Worm (Caenorhabditis elegans) whole organism, L1 larva: ENCODE data around the gene K09F6.11.

ENCODE experiments used
- C16A3.4 ChIP-seq: fragments of 150-350 bp; optimal IDR thresholded peaks from 2 replicates; lab custom pipeline; 2014; ENCODE audit warnings: missing biosample characterization, missing genetic modification characterization
- ama-1 ChIP-seq: fragments of 150-350 bp; optimal IDR thresholded peaks from 2 replicates; lab custom pipeline; 2014
- blmp-1 ChIP-seq: fragments of 150-350 bp; optimal IDR thresholded peaks from 2 replicates; lab custom pipeline; 2014; ENCODE audit warnings: missing biosample characterization, missing genetic modification characterization
- dpl-1 ChIP-seq, 3 experiments: fragments of 150-350 bp in 2 of 3; sonication (generic microtip) in 1 of 3; optimal IDR thresholded peaks; 2 replicates each; lab custom pipeline; 2014 to 2017; ENCODE audit warnings: missing biosample characterization in 3 of 3, missing genetic modification characterization in 3 of 3, missing genetic modification reagents in 3 of 3
- elt-3 ChIP-seq, 6 experiments: fragments of 150-350 bp in 1 of 6; sonication (generic microtip); optimal IDR thresholded peaks; 2 replicates each; lab custom pipeline; 2017 to 2018; ENCODE audit warnings: missing biosample characterization in 6 of 6, missing genetic modification characterization in 6 of 6, inconsistent platforms in 1 of 6
- fos-1 ChIP-seq: fragments of 150-350 bp; optimal IDR thresholded peaks from 2 replicates; lab custom pipeline; 2014; ENCODE audit warnings: missing biosample characterization, missing genetic modification characterization
- irx-1 ChIP-seq: sonication (generic microtip); optimal IDR thresholded peaks from 2 replicates; lab custom pipeline; 2016; ENCODE audit warnings: missing genetic modification characterization, missing compliant biosample characterization
- nhr-237 ChIP-seq: fragments of 150-350 bp; optimal IDR thresholded peaks from 2 replicates; lab custom pipeline; 2014; ENCODE audit warnings: missing biosample characterization, missing genetic modification characterization
- nhr-77 ChIP-seq: fragments of 150-350 bp; optimal IDR thresholded peaks from 2 replicates; lab custom pipeline; 2014; ENCODE audit warnings: missing biosample characterization, missing genetic modification characterization
- sox-4 ChIP-seq: sonication (generic microtip); optimal IDR thresholded peaks from 2 replicates; lab custom pipeline; 2016; ENCODE audit warnings: missing genetic modification characterization, missing compliant biosample characterization
- unc-130 ChIP-seq: fragments of 150-350 bp; optimal IDR thresholded peaks from 2 replicates; lab custom pipeline; 2017; ENCODE audit warnings: missing biosample characterization, missing genetic modification characterization, inconsistent platforms
- unc-86 ChIP-seq: sonication (generic microtip); optimal IDR thresholded peaks from 2 replicates; lab custom pipeline; 2016; ENCODE audit warnings: missing genetic modification characterization, missing compliant biosample characterization
- ztf-4 ChIP-seq: fragments of 150-350 bp; optimal IDR thresholded peaks from 2 replicates; lab custom pipeline; 2014; ENCODE audit warnings: missing biosample characterization, missing genetic modification characterization

DNA sequence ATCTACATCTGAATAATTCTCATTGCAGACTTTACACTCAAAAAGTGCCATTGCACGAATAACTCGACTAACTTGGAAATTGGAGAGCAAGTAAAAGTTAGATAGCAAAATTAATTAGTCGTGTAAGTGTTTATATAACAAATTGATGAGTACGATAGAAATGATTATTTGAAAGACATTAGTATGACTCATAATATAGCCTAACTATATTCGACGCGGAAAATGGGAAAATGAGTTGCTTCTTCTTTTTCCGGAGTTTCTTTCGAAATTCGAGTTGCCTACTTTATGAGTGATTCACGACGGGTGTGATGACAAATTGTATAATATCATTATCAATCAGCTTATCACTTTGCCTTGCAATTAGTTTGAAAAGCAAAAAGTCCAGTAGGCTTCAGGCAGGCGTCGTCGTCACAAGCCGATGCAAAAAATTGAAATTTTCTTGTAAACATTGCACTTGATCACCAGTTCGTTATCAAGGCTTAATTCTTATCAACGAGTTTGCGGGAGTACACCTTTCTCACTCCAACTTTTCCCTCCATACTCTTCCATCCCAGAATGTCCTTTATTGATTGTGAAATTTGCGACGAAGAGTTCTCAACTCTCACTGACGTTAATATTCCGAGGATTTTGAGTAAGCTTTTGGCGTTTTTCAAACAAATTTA lies 43.0 kb downstream of the K09F6.11 start, which contains the start of the genes ZK1240.6 and ZK1240.2:
- TF ChIP-seq nhr-237 (no peak), dpl-1 (GFP tag; optimal IDR thresholded peaks at IDR 0.05; lab: Kevin White, UChicago) (no peak), nhr-77 (tag; lab: Kevin White, UChicago) (no peak), sox-4 (no peak), unc-130 (no peak), C16A3.4 (tag; lab: Kevin White, UChicago) (no peak), irx-1 (tag; lab: Kevin White, UChicago) (no peak), fos-1 (no peak), ztf-4 (tag; lab: Kevin White, UChicago) (no peak), blmp-1 (tag; lab: Kevin White, UChicago) (no peak), elt-3 (tag; optimal IDR thresholded peaks at IDR 0.05; lab: Kevin White, UChicago) (no peak), unc-86 (no peak), ama-1 (lab: Kevin White, UChicago) (no peak)
